Fruit fly (Drosophila melanogaster) whole organism, embryonic: Measurements from ENCODE around the gene mbc.

Experiments
- CG10366 ChIP-seq: fragments of 200-800 bp; sonication (Bioruptor generic); IDR thresholded peaks from 2 replicates; pipeline ENCODE4 v1.3.6; 2022; ENCODE audit warnings: missing biosample characterization, missing genetic modification characterization
- CG12942 ChIP-seq: fragments of 200-800 bp; sonication (Bioruptor generic); optimal IDR thresholded peaks from 3 replicates; lab custom pipeline; 2016; ENCODE audit warnings: missing biosample characterization, missing genetic modification characterization
- CG13424 ChIP-seq: fragments of 200-800 bp; sonication (Bioruptor generic); optimal IDR thresholded peaks from 2 replicates; lab custom pipeline; 2019; ENCODE audit warnings: missing biosample characterization, mild to moderate bottlenecking, missing genetic modification characterization, moderate library complexity
- CG3163 ChIP-seq: fragments of 200-800 bp; sonication (Bioruptor generic); optimal IDR thresholded peaks from 3 replicates; lab custom pipeline; 2016; ENCODE audit warnings: missing biosample characterization, missing genetic modification characterization
- CG3838 ChIP-seq: fragments of 200-800 bp; sonication (Bioruptor generic); optimal IDR thresholded peaks from 3 replicates; lab custom pipeline; 2016; ENCODE audit warnings: missing biosample characterization, missing genetic modification characterization
- CG5953 ChIP-seq: fragments of 200-800 bp; sonication (Bioruptor generic); IDR thresholded peaks from 2 replicates; pipeline ENCODE4 v1.3.6; 2022; ENCODE audit warnings: missing biosample characterization, missing genetic modification characterization
- CG6272 ChIP-seq: fragments of 200-800 bp; sonication (Bioruptor generic); IDR thresholded peaks from 2 replicates; pipeline ENCODE4 v1.3.6; 2022; ENCODE audit warnings: missing biosample characterization, missing genetic modification characterization
- CG8944 ChIP-seq: fragments of 200-800 bp; sonication (Bioruptor generic); optimal IDR thresholded peaks from 3 replicates; lab custom pipeline; 2016; ENCODE audit warnings: missing biosample characterization, missing genetic modification characterization
- D19B ChIP-seq: fragments of 200-800 bp; sonication (Bioruptor generic); optimal IDR thresholded peaks from 2 replicates; lab custom pipeline; 2017; ENCODE audit warnings: missing biosample characterization, mild to moderate bottlenecking, missing genetic modification characterization
- Dad ChIP-seq: fragments of 200-800 bp; sonication (Bioruptor generic); optimal IDR thresholded peaks from 3 replicates; lab custom pipeline; 2016; ENCODE audit warnings: missing biosample characterization, missing genetic modification characterization
- Mes4 ChIP-seq: fragments of 200-800 bp; sonication (Bioruptor generic); optimal IDR thresholded peaks from 2 replicates; lab custom pipeline; 2016; ENCODE audit warnings: missing biosample characterization, missing genetic modification characterization
- NfI ChIP-seq: fragments of 200-800 bp; sonication (Bioruptor generic); optimal IDR thresholded peaks from 3 replicates; lab custom pipeline; 2018; ENCODE audit warnings: missing biosample characterization, mild to moderate bottlenecking, missing genetic modification characterization, moderate library complexity
- ato ChIP-seq: fragments of 200-800 bp; sonication (Bioruptor generic); IDR thresholded peaks from 2 replicates; pipeline ENCODE4 v1.3.6; 2022; ENCODE audit warnings: missing biosample characterization, missing genetic modification characterization; ENCODE audit not compliant: partially characterized antibody
- slp2 ChIP-seq: fragments of 200-800 bp; sonication (Bioruptor generic); optimal IDR thresholded peaks from 2 replicates; lab custom pipeline; 2016; ENCODE audit warnings: missing biosample characterization, missing genetic modification characterization

dm6 chr3R:23787632-23787960 lies 6.0 kb downstream of the mbc start:
- no peak for TF ChIP-seq slp2 (GFP tag; lab: Kevin White, UChicago)
- TF ChIP-seq D19B (GFP tag; lab: Kevin White, UChicago): no peak
- TF ChIP-seq CG12942: no peak
- TF ChIP-seq CG13424: no peak
- no peak for TF ChIP-seq CG3163
- TF ChIP-seq ato (GFP tag; lab: Robert Waterston, UW): no peak
- TF ChIP-seq CG5953: no peak
- TF ChIP-seq CG10366: no peak
- TF ChIP-seq Mes4 (GFP tag; lab: Kevin White, UChicago): no peak
- TF ChIP-seq Dad (GFP tag; lab: Kevin White, UChicago): no peak
- no peak for TF ChIP-seq CG6272
- TF ChIP-seq CG3838: no peak
- no peak for TF ChIP-seq CG8944 (GFP tag; lab: Kevin White, UChicago)
- no peak for TF ChIP-seq NfI
